Fruit fly (Drosophila melanogaster) whole organism, embryonic: Measurements from ENCODE around the gene Muc30E.

Experiments used
- B-H2 ChIP-seq: fragments of 200-800 bp; sonication (Bioruptor generic); optimal IDR thresholded peaks from 2 replicates; lab custom pipeline; 2018; ENCODE audit warnings: missing biosample characterization, mild to moderate bottlenecking, missing genetic modification characterization
- Bgb ChIP-seq: fragments of 200-800 bp; sonication (Bioruptor generic); IDR thresholded peaks from 2 replicates; pipeline ENCODE4 v1.3.6; 2022; ENCODE audit warnings: missing biosample characterization, missing genetic modification characterization; ENCODE audit not compliant: partially characterized antibody
- Bteb2 ChIP-seq: fragments of 200-800 bp; sonication (Bioruptor generic); optimal IDR thresholded peaks from 2 replicates; lab custom pipeline; 2016; ENCODE audit warnings: missing biosample characterization, missing genetic modification characterization
- CG1233 ChIP-seq: fragments of 200-800 bp; sonication (Bioruptor generic); optimal IDR thresholded peaks from 4 replicates; lab custom pipeline; 2018; ENCODE audit warnings: missing biosample characterization, mild to moderate bottlenecking, missing genetic modification characterization
- CG13894 ChIP-seq: fragments of 200-800 bp; sonication (Bioruptor generic); optimal IDR thresholded peaks from 3 replicates; lab custom pipeline; 2018; ENCODE audit warnings: missing biosample characterization, mild to moderate bottlenecking, missing genetic modification characterization, moderate library complexity
- CG14441 ChIP-seq: fragments of 200-800 bp; sonication (Bioruptor generic); IDR thresholded peaks from 2 replicates; pipeline ENCODE4 v1.3.6; 2022; ENCODE audit warnings: missing biosample characterization, missing genetic modification characterization
- CG15601 ChIP-seq: fragments of 200-800 bp; sonication (Bioruptor generic); optimal IDR thresholded peaks from 3 replicates; lab custom pipeline; 2019; ENCODE audit warnings: missing biosample characterization, mild to moderate bottlenecking, missing genetic modification characterization, moderate library complexity
- CG16813 ChIP-seq: fragments of 200-800 bp; sonication (Bioruptor generic); IDR thresholded peaks from 3 replicates; pipeline ENCODE4 v1.3.6; 2022; ENCODE audit warnings: missing biosample characterization, missing genetic modification characterization; ENCODE audit not compliant: partially characterized antibody
- CG16863 ChIP-seq: fragments of 200-800 bp; sonication (Bioruptor generic); optimal IDR thresholded peaks from 3 replicates; lab custom pipeline; 2016; ENCODE audit warnings: missing biosample characterization, missing genetic modification characterization
- CG17186 ChIP-seq: fragments of 200-800 bp; sonication (Bioruptor generic); optimal IDR thresholded peaks from 3 replicates; lab custom pipeline; 2017; ENCODE audit warnings: missing biosample characterization, missing genetic modification reagents, missing genetic modification characterization
- CG17361 ChIP-seq: fragments of 200-800 bp; sonication (Bioruptor generic); IDR thresholded peaks from 3 replicates; pipeline ENCODE4 v1.3.6; 2022; ENCODE audit warnings: missing biosample characterization, missing genetic modification characterization
- CG2712 ChIP-seq: fragments of 200-800 bp; optimal IDR thresholded peaks from 3 replicates; lab custom pipeline; 2019; ENCODE audit warnings: missing biosample characterization, mild to moderate bottlenecking, missing genetic modification characterization, moderate library complexity
- CG30431 ChIP-seq: fragments of 200-800 bp; sonication (Bioruptor generic); optimal IDR thresholded peaks from 2 replicates; lab custom pipeline; 2017; ENCODE audit warnings: missing biosample characterization, missing genetic modification characterization
- CG3065 ChIP-seq: fragments of 200-800 bp; sonication (Bioruptor generic); optimal IDR thresholded peaks from 2 replicates; lab custom pipeline; 2016; ENCODE audit warnings: missing biosample characterization, missing genetic modification characterization
- CG31365 ChIP-seq: fragments of 200-800 bp; sonication (Bioruptor generic); optimal IDR thresholded peaks from 2 replicates; lab custom pipeline; 2018; ENCODE audit warnings: missing biosample characterization, mild to moderate bottlenecking, missing genetic modification characterization
- CG31441 ChIP-seq: fragments of 200-800 bp; sonication (Bioruptor generic); IDR thresholded peaks from 2 replicates; pipeline ENCODE4 v1.3.6; 2022; ENCODE audit warnings: missing biosample characterization, missing genetic modification characterization
- CG7987 ChIP-seq: fragments of 200-800 bp; sonication (Bioruptor generic); optimal IDR thresholded peaks from 2 replicates; lab custom pipeline; 2018; ENCODE audit warnings: missing biosample characterization, mild to moderate bottlenecking, missing genetic modification characterization, moderate library complexity
- CG8281 ChIP-seq: fragments of 200-800 bp; sonication (Bioruptor generic); optimal IDR thresholded peaks from 2 replicates; lab custom pipeline; 2018; ENCODE audit warnings: missing biosample characterization, mild to moderate bottlenecking, missing genetic modification characterization, moderate library complexity
- Dek ChIP-seq: fragments of 200-800 bp; sonication (Bioruptor generic); optimal IDR thresholded peaks from 3 replicates; lab custom pipeline; 2019; ENCODE audit warnings: missing biosample characterization, mild to moderate bottlenecking, missing genetic modification characterization, moderate library complexity
- Doc2 ChIP-seq: fragments of 200-800 bp; sonication (Bioruptor generic); IDR thresholded peaks from 2 replicates; pipeline ENCODE4 v1.3.6; 2022; ENCODE audit warnings: missing biosample characterization, missing genetic modification characterization
- Dp ChIP-seq: fragments of 200-800 bp; sonication (Bioruptor generic); optimal IDR thresholded peaks from 2 replicates; lab custom pipeline; 2018; ENCODE audit warnings: missing biosample characterization, mild to moderate bottlenecking, missing genetic modification characterization, moderate library complexity
- Hey ChIP-seq: fragments of 200-800 bp; sonication (Bioruptor generic); optimal IDR thresholded peaks from 3 replicates; lab custom pipeline; 2018; ENCODE audit warnings: missing biosample characterization, mild to moderate bottlenecking, missing genetic modification characterization
- Hmr ChIP-seq: fragments of 200-800 bp; sonication (Bioruptor generic); optimal IDR thresholded peaks from 3 replicates; lab custom pipeline; 2017; ENCODE audit warnings: mild to moderate bottlenecking, missing biosample characterization, missing genetic modification reagents, missing genetic modification characterization
- Lhr ChIP-seq: fragments of 200-800 bp; sonication (Bioruptor generic); optimal IDR thresholded peaks from 3 replicates; lab custom pipeline; 2017; ENCODE audit warnings: mild to moderate bottlenecking, missing biosample characterization, missing genetic modification reagents, missing genetic modification characterization
- MTF-1 ChIP-seq: fragments of 200-800 bp; sonication (Bioruptor generic); optimal IDR thresholded peaks from 2 replicates; lab custom pipeline; 2018; ENCODE audit warnings: missing biosample characterization, mild to moderate bottlenecking, missing genetic modification characterization, borderline replicate concordance
- Mad ChIP-seq: fragments of 200-800 bp; sonication (Bioruptor generic); optimal IDR thresholded peaks from 2 replicates; lab custom pipeline; 2016; ENCODE audit warnings: missing biosample characterization, missing genetic modification characterization
- NC2β ChIP-seq: fragments of 200-800 bp; sonication (Bioruptor generic); optimal IDR thresholded peaks from 2 replicates; lab custom pipeline; 2016; ENCODE audit warnings: missing biosample characterization, missing genetic modification characterization
- Nf-YA ChIP-seq: fragments of 200-800 bp; sonication (Bioruptor generic); IDR thresholded peaks from 2 replicates; pipeline ENCODE4 v1.3.6; 2022; ENCODE audit warnings: missing biosample characterization, missing genetic modification characterization
- Optix ChIP-seq: fragments of 200-800 bp; sonication (Bioruptor generic); IDR thresholded peaks from 3 replicates; pipeline ENCODE4 v1.3.6; 2022; ENCODE audit warnings: missing biosample characterization, missing genetic modification characterization
- Rfx ChIP-seq: fragments of 200-800 bp; sonication (Bioruptor generic); IDR thresholded peaks from 2 replicates; pipeline ENCODE4 v1.3.6; 2022; ENCODE audit warnings: missing biosample characterization, missing genetic modification characterization
- Sox100B ChIP-seq: fragments of 200-800 bp; sonication (Bioruptor generic); optimal IDR thresholded peaks from 3 replicates; lab custom pipeline; 2018; ENCODE audit warnings: missing biosample characterization, mild to moderate bottlenecking, missing genetic modification characterization
- Sry-δ ChIP-seq: fragments of 200-800 bp; sonication (Bioruptor generic); optimal IDR thresholded peaks from 2 replicates; lab custom pipeline; 2016; ENCODE audit warnings: missing biosample characterization, missing genetic modification characterization
- ato ChIP-seq: fragments of 200-800 bp; sonication (Bioruptor generic); IDR thresholded peaks from 2 replicates; pipeline ENCODE4 v1.3.6; 2022; ENCODE audit warnings: missing biosample characterization, missing genetic modification characterization; ENCODE audit not compliant: partially characterized antibody
- bbx ChIP-seq: fragments of 200-800 bp; sonication (Bioruptor generic); IDR thresholded peaks from 2 replicates; pipeline ENCODE4 v1.3.6; 2022; ENCODE audit warnings: missing biosample characterization, missing genetic modification characterization; ENCODE audit not compliant: partially characterized antibody
- da ChIP-seq: fragments of 200-800 bp; sonication (Bioruptor generic); optimal IDR thresholded peaks from 2 replicates; lab custom pipeline; 2016; ENCODE audit warnings: missing biosample characterization, missing genetic modification characterization
- ewg ChIP-seq: fragments of 200-800 bp; sonication (Bioruptor generic); optimal IDR thresholded peaks from 3 replicates; lab custom pipeline; 2017; ENCODE audit warnings: mild to moderate bottlenecking, missing biosample characterization, missing genetic modification reagents, missing genetic modification characterization
- gro ChIP-seq: fragments of 200-800 bp; sonication (Bioruptor generic); optimal IDR thresholded peaks from 2 replicates; lab custom pipeline; 2016; ENCODE audit warnings: missing biosample characterization, missing genetic modification characterization
- gt ChIP-seq: fragments of 200-800 bp; sonication (Bioruptor generic); IDR thresholded peaks from 2 replicates; pipeline ENCODE4 v1.3.6; 2022; ENCODE audit warnings: missing biosample characterization, missing genetic modification characterization
- her ChIP-seq: fragments of 200-800 bp; sonication (Bioruptor generic); optimal IDR thresholded peaks from 2 replicates; lab custom pipeline; 2016; ENCODE audit warnings: missing biosample characterization, missing genetic modification characterization
- hth ChIP-seq: fragments of >200 bp; optimal IDR thresholded peaks from 2 replicates; lab custom pipeline; 2017; ENCODE audit warnings: inconsistent platforms
- ind ChIP-seq: fragments of 200-800 bp; sonication (Bioruptor generic); optimal IDR thresholded peaks from 3 replicates; lab custom pipeline; 2016; ENCODE audit warnings: missing biosample characterization, missing genetic modification characterization
- nerfin-2 ChIP-seq: fragments of 200-800 bp; sonication (Bioruptor generic); IDR thresholded peaks from 2 replicates; pipeline ENCODE4 v1.3.6; 2022; ENCODE audit warnings: missing biosample characterization, missing genetic modification characterization; ENCODE audit not compliant: partially characterized antibody
- nom ChIP-seq: fragments of 200-800 bp; sonication (Bioruptor generic); optimal IDR thresholded peaks from 2 replicates; lab custom pipeline; 2017; ENCODE audit warnings: missing biosample characterization, missing genetic modification characterization, mild to moderate bottlenecking, moderate library complexity, missing genetic modification reagents
- onecut ChIP-seq: fragments of 200-800 bp; sonication (Bioruptor generic); IDR thresholded peaks from 2 replicates; pipeline ENCODE4 v1.3.6; 2022; ENCODE audit warnings: missing biosample characterization, missing genetic modification characterization
- repo ChIP-seq: fragments of 200-800 bp; sonication (Bioruptor generic); optimal IDR thresholded peaks from 2 replicates; lab custom pipeline; 2016; ENCODE audit warnings: missing biosample characterization, missing genetic modification characterization
- rib ChIP-seq: fragments of 200-800 bp; sonication (Bioruptor generic); IDR thresholded peaks from 2 replicates; pipeline ENCODE4 v1.3.6; 2022; ENCODE audit warnings: missing biosample characterization, missing genetic modification characterization
- sd ChIP-seq: fragments of 200-800 bp; sonication (Bioruptor generic); optimal IDR thresholded peaks from 3 replicates; lab custom pipeline; 2018; ENCODE audit warnings: missing biosample characterization, mild to moderate bottlenecking, missing genetic modification characterization, moderate library complexity
- sisA ChIP-seq: fragments of 200-800 bp; sonication (Bioruptor generic); IDR thresholded peaks from 2 replicates; pipeline ENCODE4 v1.3.6; 2022; ENCODE audit warnings: missing biosample characterization, missing genetic modification characterization
- tna ChIP-seq: fragments of 200-800 bp; sonication (Bioruptor generic); IDR thresholded peaks from 2 replicates; pipeline ENCODE4 v1.3.6; 2022; ENCODE audit warnings: missing biosample characterization, missing genetic modification characterization; ENCODE audit not compliant: partially characterized antibody
- unc-4 ChIP-seq: fragments of 200-800 bp; sonication (Bioruptor generic); IDR thresholded peaks from 2 replicates; pipeline ENCODE4 v1.3.6; 2022; ENCODE audit warnings: missing biosample characterization, missing genetic modification characterization; ENCODE audit not compliant: partially characterized antibody
- zf30C ChIP-seq: fragments of 200-800 bp; sonication (Bioruptor generic); optimal IDR thresholded peaks from 3 replicates; lab custom pipeline; 2018; ENCODE audit warnings: missing biosample characterization, mild to moderate bottlenecking, missing genetic modification characterization

Muc30E gene

DNA sequence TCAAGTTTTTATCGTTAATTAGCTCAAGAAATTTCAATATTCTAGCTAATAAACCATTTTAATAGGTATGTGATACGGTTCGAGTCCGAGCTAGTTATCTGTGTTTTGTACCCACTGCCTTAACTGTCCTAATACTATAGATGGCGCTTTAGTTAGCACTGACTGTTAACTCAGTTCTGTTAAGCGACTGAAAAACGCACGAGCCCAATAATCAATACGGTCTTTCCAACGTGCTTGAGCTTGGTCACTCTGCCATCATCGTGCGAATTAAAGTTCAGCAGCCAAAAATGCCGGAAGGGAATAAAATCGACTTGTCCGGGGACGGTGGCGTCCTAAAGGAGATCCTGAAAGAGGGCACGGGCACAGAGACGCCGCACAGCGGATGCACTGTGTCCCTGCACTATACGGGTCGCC is 15.1 kb downstream of the Muc30E start, which contains the start of gene Fkbp59 (continued):
- peak; percentile 59 for TF ChIP-seq Rfx
- TF ChIP-seq Doc2 (GFP tag; lab: Robert Waterston, UW), result no peak
- TF ChIP-seq gt, result no peak
- TF ChIP-seq Bteb2 (GFP tag; lab: Kevin White, UChicago), result no peak
- TF ChIP-seq repo (GFP tag; lab: Kevin White, UChicago), result no peak
- peak; percentile 92 for TF ChIP-seq MTF-1 (GFP tag; lab: Kevin White, UChicago)
- no peak for TF ChIP-seq hth
- TF ChIP-seq Sry-δ (GFP tag; lab: Kevin White, UChicago), result peak; percentile 16
- peak; percentile 60 for TF ChIP-seq unc-4 (GFP tag; lab: Robert Waterston, UW)
- TF ChIP-seq Lhr (GFP tag; lab: Kevin White, UChicago), result peak; percentile 58
- no peak for TF ChIP-seq Dek (tag; lab: Kevin White, UChicago)
- TF ChIP-seq onecut (GFP tag; lab: Robert Waterston, UW), result peak; percentile 96
- TF ChIP-seq ewg (GFP tag; lab: Kevin White, UChicago), result no peak
- TF ChIP-seq rib, result 0 out of 2 replicates have a peak, but pooled peaks have one; percentile 47
- TF ChIP-seq CG13894, result peak; percentile 25
- peak; percentile 82 for TF ChIP-seq bbx (GFP tag; lab: Robert Waterston, UW)
- TF ChIP-seq Nf-YA (GFP tag; lab: Robert Waterston, UW), result no peak
- TF ChIP-seq da (GFP tag; lab: Kevin White, UChicago), result no peak
- TF ChIP-seq ind (GFP tag; lab: Kevin White, UChicago), result no peak
- TF ChIP-seq CG30431 (GFP tag; lab: Kevin White, UChicago), result no peak
- no peak for TF ChIP-seq CG31441
- no peak for TF ChIP-seq NC2β (GFP tag; lab: Kevin White, UChicago)
- peak; percentile 21 for TF ChIP-seq gro (GFP tag; lab: Kevin White, UChicago)
- TF ChIP-seq Optix (GFP tag; lab: Robert Waterston, UW), result no peak
- TF ChIP-seq Dp (GFP tag; lab: Kevin White, UChicago), result peak; percentile 42
- no peak for TF ChIP-seq CG17361 (GFP tag; lab: Robert Waterston, UW)
- TF ChIP-seq CG14441 (GFP tag; lab: Robert Waterston, UW), result no peak
- TF ChIP-seq Mad, result no peak
- no peak for TF ChIP-seq zf30C (GFP tag; lab: Kevin White, UChicago)
- peak; percentile 22 for TF ChIP-seq nom (GFP tag; lab: Kevin White, UChicago)
- no peak for TF ChIP-seq CG7987 (GFP tag; lab: Kevin White, UChicago)
- peak; percentile 14 for TF ChIP-seq CG15601 (tag; lab: Kevin White, UChicago)
- peak; percentile 24 for TF ChIP-seq B-H2 (GFP tag; lab: Kevin White, UChicago)
- no peak for TF ChIP-seq sisA (GFP tag; lab: Robert Waterston, UW)
- TF ChIP-seq CG16813 (GFP tag; lab: Robert Waterston, UW), result peak; percentile 55
- peak; percentile 19 for TF ChIP-seq CG31365
- peak; percentile 76 for TF ChIP-seq CG17186 (GFP tag; lab: Kevin White, UChicago)
- peak; percentile 92 for TF ChIP-seq ato (GFP tag; lab: Robert Waterston, UW)
- peak; percentile 96 for TF ChIP-seq nerfin-2 (GFP tag; lab: Robert Waterston, UW)
- peak; percentile 48 for TF ChIP-seq Hmr (GFP tag; lab: Kevin White, UChicago)
- TF ChIP-seq CG8281 (tag; lab: Kevin White, UChicago), result no peak
- peak; percentile 51 for TF ChIP-seq CG2712 (tag; lab: Kevin White, UChicago)
- TF ChIP-seq CG3065 (GFP tag; lab: Kevin White, UChicago), result no peak
- peak; percentile 55 for TF ChIP-seq sd (tag; lab: Kevin White, UChicago)
- no peak for TF ChIP-seq Sox100B (GFP tag; lab: Kevin White, UChicago)
- no peak for TF ChIP-seq CG1233 (GFP tag; lab: Kevin White, UChicago)
- no peak for TF ChIP-seq Hey (tag; lab: Kevin White, UChicago)
- TF ChIP-seq tna, result peak; percentile 99
- no peak for TF ChIP-seq CG16863
- TF ChIP-seq Bgb (GFP tag; lab: Robert Waterston, UW), result peak; percentile 97
- peak; percentile 69 for TF ChIP-seq her
